Fruit fly (Drosophila melanogaster): ENCODE data around the gene CG10512.

dm6 chr3L:21242958-21243357, 40.2 kb downstream of the CG10512 start:
- TF ChIP-seq h (optimal IDR thresholded peaks at IDR 0.05) (no peak), insv (optimal IDR thresholded peaks at IDR 0.05) (no peak), ttk (optimal IDR thresholded peaks at IDR 0.05) (no peak)
